Fruit fly (Drosophila melanogaster): ENCODE data around the gene unc.

The unc gene

dm6 chrX:21116864-21117464 lies at the start of gene unc, which contains the start of gene CG15445:
Gene unc (minus strand): TSS chrX:21116914.
Gene CG15445 (plus strand): TSS chrX:21117159.
- no peak for TF ChIP-seq noc (tag; optimal IDR thresholded peaks at IDR 0.05)

DNA sequence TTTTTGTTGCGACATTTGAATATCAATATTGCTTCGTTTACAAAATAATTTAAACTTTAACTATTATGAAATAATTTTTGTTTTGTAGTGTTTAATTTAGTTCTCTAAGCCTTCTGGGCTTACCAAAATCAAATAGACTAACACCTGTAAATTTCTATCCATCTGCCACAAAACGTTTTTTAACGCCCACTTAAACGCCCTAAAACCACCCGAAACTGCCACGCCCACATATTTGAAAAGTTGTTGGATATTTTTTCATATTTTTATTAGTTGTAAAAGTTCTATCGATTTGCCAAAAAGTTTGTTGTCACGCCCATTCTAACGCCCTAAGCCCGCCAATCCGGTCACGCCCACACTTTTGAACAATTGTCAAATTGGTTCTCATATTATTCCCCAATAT lies 30.2 kb upstream of the unc start, which contains the start of gene CG45154:
TSS of gene CG45154 (minus strand) at position 101 of the 400 bp plus-strand sequence.
- no peak for TF ChIP-seq noc (tag; optimal IDR thresholded peaks at IDR 0.05)

DNA sequence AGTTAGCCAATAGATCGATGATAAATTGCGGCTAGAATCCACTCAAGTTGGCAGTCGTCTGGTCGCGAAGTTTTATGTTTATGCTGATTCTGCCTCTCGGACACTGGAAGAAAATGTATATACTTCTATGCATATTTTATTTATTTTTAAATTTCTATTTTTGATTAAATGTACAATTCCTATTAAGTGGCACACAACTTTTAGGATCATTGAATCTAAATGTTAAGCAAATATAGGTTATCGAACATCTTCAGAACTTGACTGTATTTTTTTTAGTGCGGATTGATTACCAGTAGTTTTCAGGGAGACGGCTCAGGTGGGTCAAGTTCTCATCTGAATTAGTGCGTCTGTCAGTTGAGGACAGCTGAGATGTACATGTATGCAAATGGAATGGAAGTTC lies 10.6 kb upstream of the unc start:
- peak; percentile 49 for TF ChIP-seq noc (tag; optimal IDR thresholded peaks at IDR 0.05)

DNA sequence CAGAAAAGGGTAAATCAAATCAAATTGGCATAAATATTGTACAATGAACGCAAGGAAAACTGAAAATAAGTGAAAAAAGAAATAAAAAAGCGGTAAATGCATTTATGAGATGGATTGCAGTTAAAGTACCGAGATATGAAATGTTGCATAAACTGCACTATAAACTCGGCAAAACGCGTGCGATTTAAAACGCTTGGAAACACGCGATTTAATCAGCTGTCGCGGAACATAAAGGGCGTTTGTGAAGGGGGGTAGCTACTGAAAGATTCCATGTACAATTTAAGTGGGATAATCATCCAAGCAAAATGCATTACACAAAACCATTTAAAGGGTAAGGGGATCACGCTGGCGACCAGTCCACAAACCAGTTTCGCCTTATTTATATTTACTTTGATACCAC lies 10.1 kb upstream of the unc start:
- no peak for TF ChIP-seq noc (tag; optimal IDR thresholded peaks at IDR 0.05)

DNA sequence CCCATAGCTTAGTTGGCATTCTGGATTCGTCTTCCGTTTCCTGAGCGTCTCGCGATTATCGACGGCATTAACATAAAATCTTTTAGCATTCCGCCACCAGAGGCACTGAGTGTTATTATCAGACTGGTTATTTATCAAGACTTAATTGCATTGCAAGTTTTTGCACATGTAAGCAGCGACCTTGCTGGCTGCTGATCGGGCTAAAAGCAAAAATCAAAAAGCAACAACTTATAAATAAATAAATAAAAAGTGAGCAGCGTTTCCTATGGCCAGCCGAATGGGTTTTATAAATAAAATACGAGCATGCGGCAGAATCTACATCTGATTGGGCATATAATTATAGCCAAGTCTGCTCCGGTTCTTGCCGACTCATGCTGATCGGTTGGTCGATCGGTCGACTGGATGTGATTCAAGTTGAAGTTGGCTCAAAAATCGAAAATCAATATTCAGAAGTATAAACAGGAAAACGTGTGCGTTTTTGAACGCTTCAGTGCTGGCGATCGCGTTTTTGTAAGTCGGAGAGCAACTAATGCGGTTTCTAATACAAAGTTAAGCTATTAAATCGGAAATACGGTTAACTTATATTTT lies 9.3 kb upstream of the unc start:
- TF ChIP-seq noc (tag; optimal IDR thresholded peaks at IDR 0.05), result no peak

DNA sequence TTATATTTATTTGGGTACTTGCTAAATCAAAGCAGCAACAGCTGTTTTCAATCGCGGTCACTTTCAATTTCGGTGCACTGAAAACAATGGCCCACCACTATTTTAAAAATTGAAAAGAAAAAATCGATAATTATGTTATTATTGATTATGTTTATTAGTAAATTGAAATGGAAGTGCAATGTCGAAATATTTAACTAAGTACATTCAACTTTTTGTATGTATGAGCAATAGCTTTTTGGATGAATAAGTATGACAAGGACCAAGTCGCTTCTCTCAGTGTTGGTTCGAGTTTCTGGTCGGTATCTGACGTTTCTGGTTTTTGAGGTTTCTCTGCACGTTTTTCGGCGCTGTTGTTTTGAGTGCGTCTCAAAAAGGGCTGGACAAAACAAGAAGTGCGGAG lies 7.5 kb upstream of the unc start:
- peak; percentile 47 for TF ChIP-seq noc (tag; optimal IDR thresholded peaks at IDR 0.05)

DNA sequence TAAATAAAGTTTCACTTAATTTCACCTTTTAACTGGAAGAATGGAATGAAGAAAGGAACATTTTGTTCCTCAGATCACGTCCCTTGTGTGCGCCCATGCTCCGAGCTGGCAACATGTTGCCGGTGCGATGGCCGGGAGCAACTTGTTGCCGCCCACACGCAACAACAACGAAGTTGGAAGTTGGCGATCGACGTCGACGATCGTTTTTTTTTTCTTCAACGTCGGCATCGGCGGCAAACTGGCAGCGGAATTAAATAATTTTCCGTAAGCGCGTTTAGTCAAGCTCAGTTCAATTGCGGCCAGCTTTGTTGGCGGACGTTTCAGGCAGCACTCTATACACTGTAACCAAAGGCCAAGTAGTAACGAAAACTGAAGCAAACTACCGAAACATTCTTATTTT lies 6.8 kb upstream of the unc start, which contains the start of gene ldd:
TSS of gene ldd (plus strand) at position 136 of the 400 bp plus-strand sequence.
- TF ChIP-seq noc (tag; optimal IDR thresholded peaks at IDR 0.05), result no peak

DNA sequence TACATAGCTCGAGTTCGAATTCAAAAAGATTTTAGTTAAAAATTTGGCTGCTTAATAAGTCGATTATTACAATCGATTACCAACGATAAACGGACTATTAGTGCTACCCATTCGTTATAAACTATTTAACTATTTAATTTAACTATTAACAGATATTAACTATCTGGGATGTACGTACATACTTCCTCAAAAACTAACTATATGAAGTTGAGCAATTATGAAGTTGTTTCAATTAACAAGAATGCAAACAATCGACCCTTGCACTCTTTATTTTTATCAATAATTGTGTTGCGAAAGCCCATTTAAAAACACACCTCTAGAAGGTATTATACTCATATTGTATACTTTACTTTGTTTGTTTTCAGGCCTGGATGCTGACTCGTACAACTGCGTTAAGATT lies 10.4 kb downstream of the unc start, which contains the start of gene CG1503:
TSS of gene CG1503 (minus strand) at position 101 of the 400 bp plus-strand sequence.
- no peak for TF ChIP-seq noc (tag; optimal IDR thresholded peaks at IDR 0.05)

DNA sequence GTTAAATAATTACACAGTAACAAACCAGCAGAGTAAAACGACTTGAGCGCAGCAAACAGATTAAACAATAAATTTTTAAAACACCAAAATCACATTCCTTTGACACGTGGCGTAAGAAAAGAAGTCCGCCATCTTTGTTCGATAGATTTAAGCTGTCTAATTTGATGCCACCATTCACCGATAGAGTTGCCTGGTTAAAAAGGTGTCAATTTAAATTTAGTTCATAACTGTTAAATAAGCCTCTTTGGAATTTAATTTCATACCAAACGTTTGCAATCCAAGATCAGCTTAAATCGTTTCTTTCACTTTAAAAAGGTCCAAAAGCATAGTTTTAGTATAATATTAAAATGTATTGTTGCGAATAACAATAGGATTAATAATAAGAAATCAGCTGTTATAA lies 14.6 kb downstream of the unc start, which contains the start of gene CG15446:
TSS of gene CG15446 (minus strand) at position 101 of the 400 bp plus-strand sequence.
- TF ChIP-seq noc (tag; optimal IDR thresholded peaks at IDR 0.05), result no peak

- no peak for TF ChIP-seq noc (tag; optimal IDR thresholded peaks at IDR 0.05)
These were observed 23.2 kb downstream of the unc start, which contains the start of gene stg1 for dm6 chrX:21093544-21093943. Gene stg1 (plus strand): TSS chrX:21093844.

DNA sequence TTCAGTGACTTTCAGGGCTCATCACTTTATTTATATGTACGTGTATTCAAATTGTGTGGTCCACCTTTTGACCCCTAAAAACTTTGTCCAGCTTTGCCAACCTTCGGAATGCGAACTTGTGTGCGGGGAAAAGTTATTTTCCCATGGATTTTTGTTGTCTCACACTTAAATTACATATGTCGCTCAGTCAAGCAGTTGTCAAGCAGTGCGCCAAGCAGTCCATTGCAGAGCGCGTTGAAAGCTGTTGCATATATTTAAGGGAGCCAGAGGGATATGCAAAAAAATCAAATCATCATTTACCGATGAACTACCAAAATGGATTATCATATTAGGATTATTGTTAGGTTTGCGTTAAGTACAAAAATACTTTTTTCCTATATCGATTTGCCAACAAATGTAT lies 33.5 kb downstream of the unc start:
- TF ChIP-seq noc (tag; optimal IDR thresholded peaks at IDR 0.05), result no peak

dm6 chrX:21080335-21080734 lies 36.4 kb downstream of the unc start:
- TF ChIP-seq noc (tag; optimal IDR thresholded peaks at IDR 0.05), result no peak

- no peak for TF ChIP-seq noc (tag; optimal IDR thresholded peaks at IDR 0.05)
These were observed 42.4 kb downstream of the unc start for dm6 chrX:21074329-21074708.

DNA sequence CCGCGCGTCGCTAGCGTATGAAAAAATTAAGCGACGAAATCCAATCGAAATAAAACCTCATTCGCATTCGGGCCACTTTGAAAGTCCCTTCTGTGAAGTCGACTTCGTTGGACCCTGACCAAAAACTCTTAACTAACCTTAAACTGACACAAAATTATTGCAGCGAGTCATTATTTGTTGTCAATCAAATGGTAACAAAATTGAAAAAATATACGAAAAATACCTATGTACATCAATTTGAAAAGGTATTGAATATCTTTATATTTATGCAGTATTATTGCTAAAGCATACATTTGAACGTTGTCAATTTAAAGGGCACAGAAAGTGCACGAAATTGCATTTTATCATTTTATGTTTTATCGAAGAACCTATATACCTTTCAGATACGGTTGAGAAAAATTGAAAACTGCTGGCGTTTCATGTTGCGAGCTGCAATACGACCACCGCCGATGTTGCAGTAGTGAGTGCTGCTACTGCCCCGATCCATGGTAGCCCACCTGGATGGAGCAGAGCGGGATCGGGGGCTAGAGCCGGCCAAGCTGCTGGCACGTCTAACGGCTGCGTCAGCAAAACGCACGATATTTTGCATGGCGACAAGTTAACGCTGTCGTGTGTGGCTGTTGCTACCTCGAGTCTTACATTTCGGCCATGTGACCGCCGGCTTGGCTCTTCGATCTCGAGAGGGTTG lies 42.9 kb downstream of the unc start:
- no peak for TF ChIP-seq noc (tag; optimal IDR thresholded peaks at IDR 0.05)

DNA sequence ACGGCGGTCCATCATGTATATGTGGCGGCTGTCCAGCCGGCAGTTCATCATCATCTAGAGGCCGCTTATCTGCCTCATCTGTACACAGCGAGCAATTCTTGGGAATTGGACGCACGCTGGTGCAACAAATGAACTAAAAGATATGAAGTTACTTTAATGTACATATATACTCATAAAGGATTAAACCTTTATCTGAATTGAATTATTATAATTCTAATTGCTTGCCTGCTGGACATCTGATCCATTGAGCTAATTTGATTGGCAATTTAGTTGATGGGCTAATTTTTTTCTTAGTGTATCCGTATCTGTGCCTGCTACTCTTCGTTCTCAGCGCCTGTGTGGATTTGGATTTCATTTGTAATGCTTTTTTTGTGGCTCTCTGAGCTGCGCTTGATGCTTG lies 43.8 kb downstream of the unc start:
- peak; percentile 74 for TF ChIP-seq noc (tag; optimal IDR thresholded peaks at IDR 0.05)

DNA sequence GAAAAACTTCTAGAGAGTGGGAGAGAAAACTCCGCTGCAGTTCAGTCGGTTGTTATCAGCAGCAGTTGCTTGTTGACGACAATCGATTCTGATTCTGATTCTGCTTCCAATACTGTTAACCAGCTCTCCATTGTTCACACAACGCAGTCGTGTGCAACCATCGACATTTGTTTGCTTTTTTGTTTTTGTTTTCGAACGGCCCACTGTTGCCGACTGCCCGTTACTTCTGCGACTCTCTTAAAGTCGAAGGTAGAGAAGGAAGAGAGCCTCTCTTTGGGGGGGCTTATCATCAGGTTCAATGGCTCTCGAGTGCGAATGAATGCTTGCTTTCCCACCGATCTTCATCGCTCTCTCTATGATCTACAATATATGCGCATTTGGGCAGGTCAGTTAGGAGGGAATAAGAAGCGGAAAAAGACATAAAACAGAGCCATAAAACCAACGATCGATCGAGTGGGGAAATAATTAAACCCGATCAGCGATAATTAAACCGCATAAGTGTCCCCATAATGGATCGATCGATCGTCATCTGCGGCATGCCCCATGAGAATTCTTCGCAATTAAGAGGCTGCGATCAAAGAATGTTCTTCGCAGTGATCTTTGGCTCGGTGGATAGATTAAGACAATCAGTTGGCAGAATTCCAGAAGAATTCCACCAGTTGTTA lies 44.9 kb downstream of the unc start:
- TF ChIP-seq noc (tag; optimal IDR thresholded peaks at IDR 0.05), result no peak
